Fruit fly (Drosophila melanogaster): ENCODE results near the gene Grd.

The Grd gene

dm6 chr3L:17841085-17841606 is 18.0 kb downstream of the Grd start, which contains the start of gene CG5577:
Gene CG5577, minus strand, starts transcription at chr3L:17841427.
- TF ChIP-seq Rel (GFP tag; optimal IDR thresholded peaks at IDR 0.05) (no peak), Rel (tag; optimal IDR thresholded peaks at IDR 0.05) (peak; percentile 33), HLH106 (tag; optimal IDR thresholded peaks at IDR 0.05) (peak; percentile 38), jim (GFP tag; optimal IDR thresholded peaks at IDR 0.05) (no peak), OdsH (GFP tag; optimal IDR thresholded peaks at IDR 0.05) (peak; percentile 5), Hr78 (GFP tag; optimal IDR thresholded peaks at IDR 0.05) (no peak), dsf (GFP tag; optimal IDR thresholded peaks at IDR 0.05; ENCODE audit: borderline replicate concordance) (no peak), woc (GFP tag; optimal IDR thresholded peaks at IDR 0.05) (peak; percentile 43), Dif (GFP tag; optimal IDR thresholded peaks at IDR 0.05; ENCODE audit: partially characterized antibody) (peak; percentile 48), Sp1 (GFP tag; optimal IDR thresholded peaks at IDR 0.05) (peak; percentile 47), h (GFP tag; optimal IDR thresholded peaks at IDR 0.05) (peak; percentile 51), br (GFP tag; optimal IDR thresholded peaks at IDR 0.05) (peak; percentile 10), Dfd (GFP tag; optimal IDR thresholded peaks at IDR 0.05) (no peak), rgr (GFP tag; optimal IDR thresholded peaks at IDR 0.05) (peak; percentile 16), fru (GFP tag; optimal IDR thresholded peaks at IDR 0.05) (peak; percentile 26)

- TF ChIP-seq Rel (GFP tag; optimal IDR thresholded peaks at IDR 0.05) (no peak), Rel (tag; optimal IDR thresholded peaks at IDR 0.05) (peak; percentile 23), Sp1 (GFP tag; optimal IDR thresholded peaks at IDR 0.05) (no peak), OdsH (GFP tag; optimal IDR thresholded peaks at IDR 0.05) (no peak), woc (GFP tag; optimal IDR thresholded peaks at IDR 0.05) (peak; percentile 41), tai (GFP tag; optimal IDR thresholded peaks at IDR 0.05) (no peak), h (GFP tag; optimal IDR thresholded peaks at IDR 0.05) (no peak), foxo (GFP tag; optimal IDR thresholded peaks at IDR 0.05) (peak in 1 of 2 experiments; percentile 23), brk (GFP tag; optimal IDR thresholded peaks at IDR 0.05) (no peak), Vsx2 (GFP tag; optimal IDR thresholded peaks at IDR 0.05; ENCODE audit: partially characterized antibody) (no peak)
These were observed 20.0 kb downstream of the Grd start, which contains the start of gene CG5567 for dm6 chr3L:17842892-17843703. Gene CG5567, minus strand, starts transcription at chr3L:17843544.

dm6 chr3L:17846169-17846981 is 23.2 kb downstream of the Grd start, which contains the start of the genes MED19 and CG7430:
Gene MED19, minus strand, starts transcription at chr3L:17846501.
Gene CG7430, plus strand, starts transcription at chr3L:17846916.
- TF ChIP-seq Hr78 (GFP tag; optimal IDR thresholded peaks at IDR 0.05) (no peak), GATAd (GFP tag; optimal IDR thresholded peaks at IDR 0.05) (no peak), Vsx2 (GFP tag; optimal IDR thresholded peaks at IDR 0.05; ENCODE audit: partially characterized antibody) (no peak), Dif (GFP tag; optimal IDR thresholded peaks at IDR 0.05; ENCODE audit: partially characterized antibody) (no peak), Sp1 (GFP tag; optimal IDR thresholded peaks at IDR 0.05) (peak; percentile 52), Hnf4 (GFP tag; optimal IDR thresholded peaks at IDR 0.05) (no peak), Myc (optimal IDR thresholded peaks at IDR 0.05) (no peak), fru (GFP tag; optimal IDR thresholded peaks at IDR 0.05) (no peak), Rel (GFP tag; optimal IDR thresholded peaks at IDR 0.05) (no peak), Rel (tag; optimal IDR thresholded peaks at IDR 0.05) (peak; percentile 68), pan (optimal IDR thresholded peaks at IDR 0.05) (no peak), HLH106 (tag; optimal IDR thresholded peaks at IDR 0.05) (peak; percentile 2), brk (GFP tag; optimal IDR thresholded peaks at IDR 0.05) (no peak), dmrt93B (GFP tag; optimal IDR thresholded peaks at IDR 0.05) (peak; percentile 44), dl (GFP tag; optimal IDR thresholded peaks at IDR 0.05; ENCODE audit: insufficient read depth in 1 of 2, partially characterized antibody in 2 of 2) (no peak), sage (GFP tag; optimal IDR thresholded peaks at IDR 0.05) (no peak), Abd-B (GFP tag; optimal IDR thresholded peaks at IDR 0.05) (no peak), tai (GFP tag; optimal IDR thresholded peaks at IDR 0.05) (no peak), psq (GFP tag; optimal IDR thresholded peaks at IDR 0.05) (no peak), rgr (GFP tag; optimal IDR thresholded peaks at IDR 0.05) (peak; percentile 32), CG9705 (GFP tag; optimal IDR thresholded peaks at IDR 0.05) (no peak), lola (GFP tag; optimal IDR thresholded peaks at IDR 0.05) (peak; percentile 48), br (GFP tag; optimal IDR thresholded peaks at IDR 0.05) (no peak), Hr83 (GFP tag; optimal IDR thresholded peaks at IDR 0.05; ENCODE audit: poor library complexity, severe bottlenecking) (peak; percentile 34), CrebA (GFP tag; optimal IDR thresholded peaks at IDR 0.05; ENCODE audit: borderline replicate concordance) (no peak), foxo (GFP tag; optimal IDR thresholded peaks at IDR 0.05) (no peak), h (GFP tag; optimal IDR thresholded peaks at IDR 0.05) (peak; percentile 47), dsf (GFP tag; optimal IDR thresholded peaks at IDR 0.05; ENCODE audit: borderline replicate concordance) (no peak), Jra (GFP tag; optimal IDR thresholded peaks at IDR 0.05) (no peak), OdsH (GFP tag; optimal IDR thresholded peaks at IDR 0.05) (no peak), ey (GFP tag; optimal IDR thresholded peaks at IDR 0.05) (no peak), woc (GFP tag; optimal IDR thresholded peaks at IDR 0.05) (peak; percentile 11), Mio (GFP tag; optimal IDR thresholded peaks at IDR 0.05) (no peak), usp (GFP tag; optimal IDR thresholded peaks at IDR 0.05) (no peak), Dfd (GFP tag; optimal IDR thresholded peaks at IDR 0.05) (no peak), sv (GFP tag; optimal IDR thresholded peaks at IDR 0.05) (no peak), CG32264 (GFP tag; optimal IDR thresholded peaks at IDR 0.05) (no peak), jim (GFP tag; optimal IDR thresholded peaks at IDR 0.05) (no peak), N (GFP tag; optimal IDR thresholded peaks at IDR 0.05) (no peak)

Data from whole organism, wandering third instar larva.